Fruit fly (Drosophila melanogaster) whole organism, embryonic: Measurements from ENCODE around the gene pyx.

Experiments used
- Atf6 ChIP-seq: fragments of 200-800 bp; sonication (Bioruptor generic); IDR thresholded peaks from 2 replicates; pipeline ENCODE4 v1.3.6; 2022; ENCODE audit warnings: missing biosample characterization, missing genetic modification characterization
- CG10321 ChIP-seq: fragments of 200-800 bp; sonication (Bioruptor generic); IDR thresholded peaks from 2 replicates; pipeline ENCODE4 v1.3.6; 2022; ENCODE audit warnings: missing biosample characterization, missing genetic modification characterization
- CG10366 ChIP-seq: fragments of 200-800 bp; sonication (Bioruptor generic); IDR thresholded peaks from 2 replicates; pipeline ENCODE4 v1.3.6; 2022; ENCODE audit warnings: missing biosample characterization, missing genetic modification characterization
- CG10543 ChIP-seq: fragments of 200-800 bp; sonication (Bioruptor generic); optimal IDR thresholded peaks from 3 replicates; lab custom pipeline; 2017; ENCODE audit warnings: missing biosample characterization, mild to moderate bottlenecking, missing genetic modification characterization, moderate library complexity
- CG11085 ChIP-seq: fragments of 200-800 bp; sonication (Bioruptor generic); IDR thresholded peaks from 2 replicates; pipeline ENCODE4 v1.3.6; 2022; ENCODE audit warnings: missing biosample characterization, missing genetic modification characterization
- CG11398 ChIP-seq: fragments of 200-800 bp; sonication (Bioruptor generic); optimal IDR thresholded peaks from 2 replicates; lab custom pipeline; 2016; ENCODE audit warnings: missing biosample characterization, missing genetic modification characterization
- CG11456 ChIP-seq: fragments of 200-800 bp; sonication (Bioruptor generic); IDR thresholded peaks from 3 replicates; pipeline ENCODE4 v1.3.6; 2022; ENCODE audit warnings: missing biosample characterization, missing genetic modification characterization
- CG15073 ChIP-seq: fragments of 200-800 bp; sonication (Bioruptor generic); optimal IDR thresholded peaks from 2 replicates; lab custom pipeline; 2016; ENCODE audit warnings: missing biosample characterization, missing genetic modification characterization
- CG17186 ChIP-seq: fragments of 200-800 bp; sonication (Bioruptor generic); optimal IDR thresholded peaks from 3 replicates; lab custom pipeline; 2017; ENCODE audit warnings: missing biosample characterization, missing genetic modification reagents, missing genetic modification characterization
- CG17568 ChIP-seq: fragments of 200-800 bp; sonication (Bioruptor generic); optimal IDR thresholded peaks from 2 replicates; lab custom pipeline; 2018; ENCODE audit warnings: missing biosample characterization, mild to moderate bottlenecking, missing genetic modification characterization, moderate library complexity
- CG18262 ChIP-seq: fragments of 200-800 bp; optimal IDR thresholded peaks from 3 replicates; lab custom pipeline; 2019; ENCODE audit warnings: missing biosample characterization, mild to moderate bottlenecking, missing genetic modification characterization, moderate library complexity
- CG2116 ChIP-seq: fragments of 200-800 bp; sonication (Bioruptor generic); optimal IDR thresholded peaks from 3 replicates; lab custom pipeline; 2018; ENCODE audit warnings: missing biosample characterization, mild to moderate bottlenecking, missing genetic modification characterization
- CG31441 ChIP-seq: fragments of 200-800 bp; sonication (Bioruptor generic); IDR thresholded peaks from 2 replicates; pipeline ENCODE4 v1.3.6; 2022; ENCODE audit warnings: missing biosample characterization, missing genetic modification characterization
- CG6175 ChIP-seq: fragments of 200-800 bp; sonication (Bioruptor generic); IDR thresholded peaks from 3 replicates; pipeline ENCODE4 v1.3.6; 2022; ENCODE audit warnings: missing biosample characterization, missing genetic modification characterization
- CG7271 ChIP-seq: fragments of 200-800 bp; sonication (Bioruptor generic); optimal IDR thresholded peaks from 2 replicates; lab custom pipeline; 2018; ENCODE audit warnings: missing biosample characterization, mild to moderate bottlenecking, missing genetic modification characterization, moderate library complexity
- CG8388 ChIP-seq: fragments of 200-800 bp; sonication (Bioruptor generic); optimal IDR thresholded peaks from 2 replicates; lab custom pipeline; 2019; ENCODE audit warnings: missing biosample characterization, mild to moderate bottlenecking, missing genetic modification characterization, moderate library complexity
- CG9876 ChIP-seq: fragments of 200-800 bp; sonication (Bioruptor generic); optimal IDR thresholded peaks from 2 replicates; lab custom pipeline; 2016; ENCODE audit warnings: missing biosample characterization, missing genetic modification characterization
- Hmr ChIP-seq: fragments of 200-800 bp; sonication (Bioruptor generic); optimal IDR thresholded peaks from 3 replicates; lab custom pipeline; 2017; ENCODE audit warnings: mild to moderate bottlenecking, missing biosample characterization, missing genetic modification reagents, missing genetic modification characterization
- Max ChIP-seq: fragments of 200-800 bp; sonication (Bioruptor generic); optimal IDR thresholded peaks from 2 replicates; lab custom pipeline; 2016; ENCODE audit warnings: missing biosample characterization, mild to moderate bottlenecking, missing genetic modification characterization
- PHDP ChIP-seq: fragments of 200-800 bp; sonication (Bioruptor generic); optimal IDR thresholded peaks from 3 replicates; lab custom pipeline; 2018; ENCODE audit warnings: missing biosample characterization, mild to moderate bottlenecking, missing genetic modification characterization, moderate library complexity
- Ptx1 ChIP-seq: fragments of 200-800 bp; sonication (Bioruptor generic); IDR thresholded peaks from 2 replicates; pipeline ENCODE4 v1.3.6; 2022; ENCODE audit warnings: missing biosample characterization, missing genetic modification characterization
- Rx ChIP-seq: fragments of 200-800 bp; sonication (Bioruptor generic); IDR thresholded peaks from 2 replicates; pipeline ENCODE4 v1.3.6; 2022; ENCODE audit warnings: missing biosample characterization, missing genetic modification characterization
- Sry-δ ChIP-seq: fragments of 200-800 bp; sonication (Bioruptor generic); optimal IDR thresholded peaks from 2 replicates; lab custom pipeline; 2016; ENCODE audit warnings: missing biosample characterization, missing genetic modification characterization
- Taf1 ChIP-seq: fragments of 200-800 bp; sonication (Bioruptor generic); IDR thresholded peaks from 2 replicates; pipeline ENCODE4 v1.3.6; 2022; ENCODE audit warnings: missing biosample characterization, missing genetic modification characterization
- Tbp ChIP-seq: fragments of >200 bp; optimal IDR thresholded peaks from 2 replicates; lab custom pipeline; 2018; ENCODE audit warnings: missing biosample characterization, missing genetic modification characterization
- Trl ChIP-seq, 3 experiments: fragments of >200 bp in 2 of 3; fragments of 200-800 bp in 1 of 3; sonication (Bioruptor generic) in 1 of 3; optimal IDR thresholded peaks; 2 replicates in 1 of 3; 3 replicates in 2 of 3; lab custom pipeline; 2016 to 2017; ENCODE audit warnings: missing biosample characterization in 1 of 3, missing genetic modification characterization in 1 of 3
- al ChIP-seq: fragments of 200-800 bp; sonication (Bioruptor generic); IDR thresholded peaks from 2 replicates; pipeline ENCODE4 v1.3.6; 2022; ENCODE audit warnings: missing biosample characterization, missing genetic modification characterization
- amos ChIP-seq: fragments of 200-800 bp; sonication (Bioruptor generic); IDR thresholded peaks from 2 replicates; pipeline ENCODE4 v1.3.6; 2022; ENCODE audit warnings: missing biosample characterization, missing genetic modification characterization; ENCODE audit not compliant: partially characterized antibody
- ato ChIP-seq: fragments of 200-800 bp; sonication (Bioruptor generic); IDR thresholded peaks from 2 replicates; pipeline ENCODE4 v1.3.6; 2022; ENCODE audit warnings: missing biosample characterization, missing genetic modification characterization; ENCODE audit not compliant: partially characterized antibody
- bbx ChIP-seq: fragments of 200-800 bp; sonication (Bioruptor generic); IDR thresholded peaks from 2 replicates; pipeline ENCODE4 v1.3.6; 2022; ENCODE audit warnings: missing biosample characterization, missing genetic modification characterization; ENCODE audit not compliant: partially characterized antibody
- bcd ChIP-seq: fragments of 200-800 bp; sonication (Bioruptor generic); optimal IDR thresholded peaks from 2 replicates; lab custom pipeline; 2017; ENCODE audit warnings: missing biosample characterization, mild to moderate bottlenecking, missing genetic modification characterization
- corto ChIP-seq: fragments of 200-800 bp; sonication (Bioruptor generic); optimal IDR thresholded peaks from 2 replicates; lab custom pipeline; 2016; ENCODE audit warnings: missing biosample characterization, mild to moderate bottlenecking, missing genetic modification characterization, moderate library complexity
- croc ChIP-seq: fragments of 200-800 bp; sonication (Bioruptor generic); conservative IDR thresholded peaks from 3 replicates; pipeline ENCODE4 v1.3.6; 2022; ENCODE audit warnings: missing biosample characterization, missing genetic modification characterization
- cwo ChIP-seq: fragments of 200-800 bp; sonication (Bioruptor generic); optimal IDR thresholded peaks from 3 replicates; lab custom pipeline; 2017; ENCODE audit warnings: missing biosample characterization, missing genetic modification characterization, mild to moderate bottlenecking, moderate library complexity, missing genetic modification reagents
- disco-r ChIP-seq: fragments of 200-800 bp; sonication (Bioruptor generic); optimal IDR thresholded peaks from 2 replicates; lab custom pipeline; 2016; ENCODE audit warnings: missing biosample characterization, missing genetic modification characterization
- dmrt11E ChIP-seq: fragments of 200-800 bp; sonication (Bioruptor generic); optimal IDR thresholded peaks from 3 replicates; lab custom pipeline; 2018; ENCODE audit warnings: missing biosample characterization, mild to moderate bottlenecking, missing genetic modification characterization, moderate library complexity
- dmrt99B ChIP-seq: fragments of 200-800 bp; sonication (Bioruptor generic); optimal IDR thresholded peaks from 2 replicates; lab custom pipeline; 2018; ENCODE audit warnings: missing biosample characterization, mild to moderate bottlenecking, missing genetic modification characterization, moderate library complexity
- exex ChIP-seq: fragments of 200-800 bp; sonication (Bioruptor generic); optimal IDR thresholded peaks from 4 replicates; lab custom pipeline; 2018; ENCODE audit warnings: missing biosample characterization, mild to moderate bottlenecking, missing genetic modification characterization, moderate library complexity
- gfzf ChIP-seq: fragments of 200-800 bp; sonication (Bioruptor generic); optimal IDR thresholded peaks from 2 replicates; lab custom pipeline; 2016; ENCODE audit warnings: missing biosample characterization, mild to moderate bottlenecking, missing genetic modification characterization, moderate library complexity
- inv ChIP-seq: fragments of 200-800 bp; sonication (Bioruptor generic); IDR thresholded peaks from 2 replicates; pipeline ENCODE4 v1.3.6; 2022; ENCODE audit warnings: missing biosample characterization, missing genetic modification characterization; ENCODE audit not compliant: partially characterized antibody
- kah ChIP-seq: fragments of 200-800 bp; sonication (Bioruptor generic); optimal IDR thresholded peaks from 2 replicates; lab custom pipeline; 2018; ENCODE audit warnings: missing biosample characterization, mild to moderate bottlenecking, missing genetic modification characterization
- lbe ChIP-seq: fragments of 200-800 bp; sonication (Bioruptor generic); optimal IDR thresholded peaks from 2 replicates; lab custom pipeline; 2016; ENCODE audit warnings: missing biosample characterization, mild to moderate bottlenecking, missing genetic modification characterization
- lov ChIP-seq, 2 experiments: fragments of 200-800 bp in 1 of 2; fragments of >200 bp in 1 of 2; sonication (Bioruptor generic) in 1 of 2; IDR thresholded peaks in 1 of 2; optimal IDR thresholded peaks in 1 of 2; 2 replicates in 1 of 2; 3 replicates in 1 of 2; pipeline versions ENCODE4 v1.3.6 to Lab custom; 2017 to 2022; ENCODE audit warnings: missing biosample characterization in 1 of 2, missing genetic modification characterization in 1 of 2
- luna ChIP-seq: fragments of 200-800 bp; sonication (Bioruptor generic); optimal IDR thresholded peaks from 2 replicates; lab custom pipeline; 2016; ENCODE audit warnings: missing biosample characterization, missing genetic modification characterization
- mirr ChIP-seq: fragments of 200-800 bp; sonication (Bioruptor generic); optimal IDR thresholded peaks from 3 replicates; lab custom pipeline; 2018; ENCODE audit warnings: missing biosample characterization, mild to moderate bottlenecking, missing genetic modification characterization
- pzg ChIP-seq: fragments of 200-800 bp; sonication (Bioruptor generic); optimal IDR thresholded peaks from 3 replicates; lab custom pipeline; 2018; ENCODE audit warnings: missing biosample characterization, mild to moderate bottlenecking, missing genetic modification characterization, moderate library complexity
- salm ChIP-seq: fragments of 200-800 bp; sonication (Bioruptor generic); optimal IDR thresholded peaks from 2 replicates; lab custom pipeline; 2018; ENCODE audit warnings: missing biosample characterization, mild to moderate bottlenecking, missing genetic modification characterization
- sc ChIP-seq, 3 experiments: fragments of >200 bp in 2 of 3; fragments of 200-800 bp in 1 of 3; sonication (Bioruptor generic) in 1 of 3; optimal IDR thresholded peaks; 2 replicates in 2 of 3; 3 replicates in 1 of 3; lab custom pipeline; 2017; ENCODE audit warnings: mild to moderate bottlenecking in 1 of 3, missing biosample characterization in 1 of 3, missing genetic modification characterization in 1 of 3, missing genetic modification reagents in 1 of 3
- sr ChIP-seq: fragments of 200-800 bp; sonication (Bioruptor generic); IDR thresholded peaks from 3 replicates; pipeline ENCODE4 v1.3.6; 2022; ENCODE audit warnings: missing biosample characterization, missing genetic modification characterization
- tap ChIP-seq: fragments of 200-800 bp; optimal IDR thresholded peaks from 3 replicates; lab custom pipeline; 2019; ENCODE audit warnings: missing biosample characterization, mild to moderate bottlenecking, missing genetic modification characterization, moderate library complexity

The pyx gene

dm6 chr3L:174501-174900 lies 48.4 kb downstream of the pyx start (continued):
- TF ChIP-seq Atf6 (no peak), CG31441 (GFP tag; lab: Robert Waterston, UW) (no peak), croc (no peak), exex (tag; lab: Kevin White, UChicago) (no peak), inv (GFP tag; lab: Robert Waterston, UW) (peak; percentile 77), mirr (GFP tag; lab: Kevin White, UChicago) (no peak), lov (optimal IDR thresholded peaks at IDR 0.05; lab: Kevin White, UChicago) (no peak), lov (GFP tag; IDR thresholded peaks at IDR 0.05; lab: Robert Waterston, UW) (no peak), sr (no peak), bbx (peak; percentile 89), PHDP (tag; lab: Kevin White, UChicago) (peak; percentile 18), Sry-δ (GFP tag; lab: Kevin White, UChicago) (peak; percentile 86), Ptx1 (GFP tag; lab: Robert Waterston, UW) (no peak), Trl (optimal IDR thresholded peaks at IDR 0.05; lab: Kevin White, UChicago) (no peak), Trl (GFP tag; optimal IDR thresholded peaks at IDR 0.05; lab: Kevin White, UChicago) (no peak), al (GFP tag; lab: Robert Waterston, UW) (no peak), CG7271 (no peak), sc (optimal IDR thresholded peaks at IDR 0.05; lab: Kevin White, UChicago) (no peak), sc (GFP tag; optimal IDR thresholded peaks at IDR 0.05; lab: Kevin White, UChicago) (no peak), tap (tag; lab: Kevin White, UChicago) (no peak), CG8388 (GFP tag; lab: Kevin White, UChicago) (no peak), CG18262 (tag; lab: Kevin White, UChicago) (no peak), CG11398 (no peak), Tbp (no peak), dmrt99B (tag; lab: Kevin White, UChicago) (no peak), luna (GFP tag; lab: Kevin White, UChicago) (no peak), CG15073 (GFP tag; lab: Kevin White, UChicago) (no peak), Max (GFP tag; lab: Kevin White, UChicago) (no peak), bcd (GFP tag; lab: Kevin White, UChicago) (no peak), ato (GFP tag; lab: Robert Waterston, UW) (peak; percentile 81), CG11456 (GFP tag; lab: Robert Waterston, UW) (no peak), CG2116 (GFP tag; lab: Kevin White, UChicago) (peak; percentile 86), CG6175 (no peak), Taf1 (no peak), gfzf (GFP tag; lab: Kevin White, UChicago) (peak; percentile 28), lbe (peak; percentile 10), corto (GFP tag; lab: Kevin White, UChicago) (no peak), CG17186 (GFP tag; lab: Kevin White, UChicago) (no peak), CG10366 (no peak), disco-r (GFP tag; lab: Kevin White, UChicago) (no peak), CG9876 (GFP tag; lab: Kevin White, UChicago) (no peak), cwo (GFP tag; lab: Kevin White, UChicago) (no peak), CG11085 (GFP tag; lab: Robert Waterston, UW) (no peak), dmrt11E (tag; lab: Kevin White, UChicago) (no peak), CG10321 (GFP tag; lab: Robert Waterston, UW) (no peak), Hmr (no peak), CG17568 (GFP tag; lab: Kevin White, UChicago) (no peak), CG10543 (no peak), pzg (GFP tag; lab: Kevin White, UChicago) (peak; percentile 60), amos (GFP tag; lab: Robert Waterston, UW) (peak; percentile 89), salm (tag; lab: Kevin White, UChicago) (no peak), kah (no peak), Rx (GFP tag; lab: Robert Waterston, UW) (no peak)
